Worm (Caenorhabditis elegans) whole organism, early embryonic: ENCODE results near the gene txbp-3.

ENCODE experiments used
- B0310.2 ChIP-seq: sonication (generic microtip); optimal IDR thresholded peaks from 2 replicates; lab custom pipeline; 2016; ENCODE audit warnings: mild to moderate bottlenecking, missing genetic modification characterization, missing compliant biosample characterization
- F13C5.2 ChIP-seq: sonication (generic microtip); optimal IDR thresholded peaks from 2 replicates; lab custom pipeline; 2017; ENCODE audit warnings: mild to moderate bottlenecking, missing genetic modification characterization, inconsistent platforms, missing compliant biosample characterization
- aly-1 ChIP-seq: sonication (generic microtip); optimal IDR thresholded peaks from 2 replicates; lab custom pipeline; 2016; ENCODE audit warnings: missing genetic modification characterization, missing compliant biosample characterization
- ama-1 ChIP-seq: fragments of 150-350 bp; optimal IDR thresholded peaks from 2 replicates; lab custom pipeline; 2014
- ceh-13 ChIP-seq: fragments of 200-800 bp; sonication (Bioruptor generic); optimal IDR thresholded peaks from 2 replicates; lab custom pipeline; 2018; ENCODE audit warnings: mild to moderate bottlenecking, missing genetic modification characterization, missing compliant biosample characterization
- ceh-36 ChIP-seq: sonication (generic microtip); optimal IDR thresholded peaks from 2 replicates; lab custom pipeline; 2016; ENCODE audit warnings: missing genetic modification characterization, inconsistent platforms, missing compliant biosample characterization
- ets-7 ChIP-seq: sonication (generic microtip); optimal IDR thresholded peaks from 2 replicates; lab custom pipeline; 2016; ENCODE audit warnings: missing genotype, missing genetic modification characterization, missing compliant biosample characterization
- flt-1 ChIP-seq: fragments of 200-800 bp; sonication (Bioruptor generic); IDR thresholded peaks from 2 replicates; pipeline ENCODE4 v1.3.6; 2022; ENCODE audit warnings: missing genetic modification characterization, missing compliant biosample characterization
- hmbx-1 ChIP-seq: sonication (generic microtip); optimal IDR thresholded peaks from 2 replicates; lab custom pipeline; 2016; ENCODE audit warnings: mild to moderate bottlenecking, missing genetic modification characterization, missing compliant biosample characterization
- hmg-4 ChIP-seq: fragments of 200-800 bp; sonication (Bioruptor generic); optimal IDR thresholded peaks from 2 replicates; lab custom pipeline; 2018; ENCODE audit warnings: mild to moderate bottlenecking, missing genetic modification characterization, missing compliant biosample characterization
- hnd-1 ChIP-seq: sonication (generic microtip); optimal IDR thresholded peaks from 2 replicates; lab custom pipeline; 2016; ENCODE audit warnings: missing genetic modification characterization, missing compliant biosample characterization
- pes-1 ChIP-seq: fragments of 200-800 bp; sonication (Bioruptor generic); IDR thresholded peaks from 2 replicates; pipeline ENCODE4 v1.3.6; 2022; ENCODE audit warnings: missing genetic modification reagents, missing genetic modification characterization, missing compliant biosample characterization
- scrt-1 ChIP-seq: fragments of 200-800 bp; sonication (Bioruptor generic); IDR thresholded peaks from 2 replicates; pipeline ENCODE4 v1.3.6; 2022; ENCODE audit warnings: missing genetic modification characterization, missing compliant biosample characterization
- sea-1 ChIP-seq: fragments of 200-800 bp; sonication (Bioruptor generic); conservative IDR thresholded peaks from 2 replicates; pipeline ENCODE4 v1.3.6; 2022; ENCODE audit warnings: missing genetic modification characterization, missing compliant biosample characterization
- tbx-11 ChIP-seq: fragments of 200-800 bp; sonication (Bioruptor generic); IDR thresholded peaks from 2 replicates; pipeline ENCODE4 v1.3.6; 2022; ENCODE audit warnings: missing genetic modification characterization, missing compliant biosample characterization
- tbx-37 ChIP-seq: fragments of 200-800 bp; sonication (Bioruptor generic); conservative IDR thresholded peaks from 2 replicates; pipeline ENCODE4 v1.3.6; 2022; ENCODE audit warnings: missing genetic modification reagents, missing genetic modification characterization, missing compliant biosample characterization
- tra-4 ChIP-seq: sonication (generic microtip); optimal IDR thresholded peaks from 2 replicates; lab custom pipeline; 2017; ENCODE audit warnings: missing genetic modification characterization, missing compliant biosample characterization

The txbp-3 gene

ce11 chrIII:5047175-5047574, at the start of gene txbp-3:
TSS of gene txbp-3 (minus strand) at chrIII:5047459.
- TF ChIP-seq B0310.2 (tag; lab: Kevin White, UChicago) = no peak
- no peak for TF ChIP-seq ceh-36
- TF ChIP-seq scrt-1 (GFP tag; lab: Robert Waterston, UW) = no peak
- no peak for TF ChIP-seq tbx-11 (GFP tag; lab: Robert Waterston, UW)
- TF ChIP-seq hnd-1 (tag; lab: Kevin White, UChicago) = no peak
- no peak for TF ChIP-seq flt-1 (GFP tag; lab: Robert Waterston, UW)
- no peak for TF ChIP-seq tra-4 (tag; lab: Kevin White, UChicago)
- no peak for TF ChIP-seq F13C5.2 (tag; lab: Kevin White, UChicago)
- no peak for TF ChIP-seq pes-1
- no peak for TF ChIP-seq ceh-13 (GFP tag; lab: Kevin White, UChicago)
- no peak for TF ChIP-seq aly-1 (tag; lab: Kevin White, UChicago)
- TF ChIP-seq ets-7 (tag; lab: Kevin White, UChicago) = no peak
- no peak for TF ChIP-seq ama-1 (lab: Kevin White, UChicago)

- TF ChIP-seq pes-1 = no peak
- TF ChIP-seq ceh-36 = no peak
- no peak for TF ChIP-seq B0310.2 (tag; lab: Kevin White, UChicago)
- TF ChIP-seq scrt-1 (GFP tag; lab: Robert Waterston, UW) = no peak
- TF ChIP-seq aly-1 (tag; lab: Kevin White, UChicago) = no peak
- TF ChIP-seq ets-7 (tag; lab: Kevin White, UChicago) = no peak
- TF ChIP-seq F13C5.2 (tag; lab: Kevin White, UChicago) = no peak
- TF ChIP-seq flt-1 (GFP tag; lab: Robert Waterston, UW) = no peak
Measured at ce11 chrIII:5096741-5097140, 49.5 kb upstream of the txbp-3 start.

ce11 chrIII:5094506-5094905, 47.2 kb upstream of the txbp-3 start, which contains the start of gene F54D8.10:
TSS of gene F54D8.10 (plus strand) at chrIII:5094806.
- TF ChIP-seq aly-1 (tag; lab: Kevin White, UChicago) = no peak
- no peak for TF ChIP-seq scrt-1 (GFP tag; lab: Robert Waterston, UW)
- no peak for TF ChIP-seq hmg-4 (GFP tag; lab: Kevin White, UChicago)
- no peak for TF ChIP-seq flt-1 (GFP tag; lab: Robert Waterston, UW)
- no peak for TF ChIP-seq tbx-37 (GFP tag; lab: Robert Waterston, UW)
- TF ChIP-seq pes-1 = no peak
- TF ChIP-seq F13C5.2 (tag; lab: Kevin White, UChicago) = no peak
- TF ChIP-seq ceh-13 (GFP tag; lab: Kevin White, UChicago) = no peak
- no peak for TF ChIP-seq tra-4 (tag; lab: Kevin White, UChicago)
- TF ChIP-seq sea-1 (GFP tag; lab: Robert Waterston, UW) = no peak
- no peak for TF ChIP-seq ama-1 (lab: Kevin White, UChicago)
- TF ChIP-seq ets-7 (tag; lab: Kevin White, UChicago) = no peak
- TF ChIP-seq hmbx-1 (tag; lab: Kevin White, UChicago) = no peak
- TF ChIP-seq B0310.2 (tag; lab: Kevin White, UChicago) = no peak
- TF ChIP-seq tbx-11 (GFP tag; lab: Robert Waterston, UW) = no peak
- no peak for TF ChIP-seq ceh-36

- TF ChIP-seq ets-7 (tag; lab: Kevin White, UChicago) (no peak), ceh-36 (no peak), tbx-11 (GFP tag; lab: Robert Waterston, UW) (no peak), tra-4 (tag; lab: Kevin White, UChicago) (no peak), ama-1 (lab: Kevin White, UChicago) (no peak), pes-1 (no peak), B0310.2 (tag; lab: Kevin White, UChicago) (no peak), ceh-13 (GFP tag; lab: Kevin White, UChicago) (no peak), hmg-4 (GFP tag; lab: Kevin White, UChicago) (no peak), scrt-1 (GFP tag; lab: Robert Waterston, UW) (no peak), aly-1 (tag; lab: Kevin White, UChicago) (no peak)
Measured at ce11 chrIII:5092345-5092744, 45.1 kb upstream of the txbp-3 start.

- TF ChIP-seq hmbx-1 (tag; lab: Kevin White, UChicago) (no peak), ceh-36 (no peak), ceh-13 (GFP tag; lab: Kevin White, UChicago) (no peak), flt-1 (GFP tag; lab: Robert Waterston, UW) (no peak), F13C5.2 (tag; lab: Kevin White, UChicago) (no peak), ama-1 (lab: Kevin White, UChicago) (no peak), aly-1 (tag; lab: Kevin White, UChicago) (no peak), sea-1 (GFP tag; lab: Robert Waterston, UW) (no peak)
Measured at ce11 chrIII:5089489-5089888, 42.2 kb upstream of the txbp-3 start.

ce11 chrIII:5085529-5085928, 38.3 kb upstream of the txbp-3 start, which contains the start of gene cah-1:
TSS of gene cah-1 (minus strand) at chrIII:5085629.
- no peak for TF ChIP-seq tra-4 (tag; lab: Kevin White, UChicago)
- no peak for TF ChIP-seq tbx-11 (GFP tag; lab: Robert Waterston, UW)
- TF ChIP-seq ets-7 (tag; lab: Kevin White, UChicago) = no peak
- TF ChIP-seq F13C5.2 (tag; lab: Kevin White, UChicago) = no peak
- no peak for TF ChIP-seq pes-1

- no peak for TF ChIP-seq flt-1 (GFP tag; lab: Robert Waterston, UW)
- TF ChIP-seq ceh-13 (GFP tag; lab: Kevin White, UChicago) = no peak
- TF ChIP-seq tbx-11 (GFP tag; lab: Robert Waterston, UW) = no peak
- TF ChIP-seq F13C5.2 (tag; lab: Kevin White, UChicago) = no peak
Measured at ce11 chrIII:5083304-5083703, 36.0 kb upstream of the txbp-3 start.

ce11 chrIII:5081573-5081823, 34.2 kb upstream of the txbp-3 start, which contains the start of gene cox-6A:
TSS of gene cox-6A (plus strand) at chrIII:5081724.
- TF ChIP-seq hmbx-1 (tag; lab: Kevin White, UChicago) = no peak
- no peak for TF ChIP-seq hmg-4 (GFP tag; lab: Kevin White, UChicago)
- TF ChIP-seq sea-1 (GFP tag; lab: Robert Waterston, UW) = no peak
- no peak for TF ChIP-seq ama-1 (lab: Kevin White, UChicago)
- no peak for TF ChIP-seq pes-1
- TF ChIP-seq ceh-36 = no peak
- no peak for TF ChIP-seq tbx-11 (GFP tag; lab: Robert Waterston, UW)
- no peak for TF ChIP-seq F13C5.2 (tag; lab: Kevin White, UChicago)
- no peak for TF ChIP-seq ets-7 (tag; lab: Kevin White, UChicago)
- TF ChIP-seq aly-1 (tag; lab: Kevin White, UChicago) = no peak
- TF ChIP-seq hnd-1 (tag; lab: Kevin White, UChicago) = no peak
- TF ChIP-seq scrt-1 (GFP tag; lab: Robert Waterston, UW) = no peak
- no peak for TF ChIP-seq flt-1 (GFP tag; lab: Robert Waterston, UW)
- TF ChIP-seq ceh-13 (GFP tag; lab: Kevin White, UChicago) = no peak
- TF ChIP-seq tbx-37 (GFP tag; lab: Robert Waterston, UW) = no peak
- TF ChIP-seq B0310.2 (tag; lab: Kevin White, UChicago) = no peak
- no peak for TF ChIP-seq tra-4 (tag; lab: Kevin White, UChicago)
